Worm (Caenorhabditis elegans) whole organism, mixed stage, embryonic: Measurements from ENCODE around the gene C26B9.2.

Experiments used
- M03D4.4 ChIP-seq: sonication (generic microtip); optimal IDR thresholded peaks from 2 replicates; lab custom pipeline; 2017; ENCODE audit warnings: mild to moderate bottlenecking, missing genetic modification characterization, missing compliant biosample characterization
- bed-3 ChIP-seq: fragments of 200-800 bp; sonication (Bioruptor generic); optimal IDR thresholded peaks from 3 replicates; lab custom pipeline; 2018; ENCODE audit warnings: mild to moderate bottlenecking, missing genetic modification characterization, moderate library complexity, missing compliant biosample characterization
- blmp-1 ChIP-seq: fragments of 150-350 bp; optimal IDR thresholded peaks from 2 replicates; lab custom pipeline; 2014; ENCODE audit warnings: missing biosample characterization, missing genetic modification characterization
- ceh-43 ChIP-seq: fragments of 200-800 bp; sonication (Bioruptor generic); optimal IDR thresholded peaks from 2 replicates; lab custom pipeline; 2018; ENCODE audit warnings: mild to moderate bottlenecking, missing genetic modification characterization, moderate library complexity, missing compliant biosample characterization
- ceh-83 ChIP-seq: fragments of 200-800 bp; sonication (Bioruptor generic); optimal IDR thresholded peaks from 2 replicates; lab custom pipeline; 2018; ENCODE audit warnings: mild to moderate bottlenecking, missing genetic modification characterization, missing compliant biosample characterization
- cnd-1 ChIP-seq: fragments of 200-800 bp; sonication (Bioruptor generic); optimal IDR thresholded peaks from 2 replicates; lab custom pipeline; 2018; ENCODE audit warnings: mild to moderate bottlenecking, missing genetic modification characterization, missing compliant biosample characterization
- drap-1 ChIP-seq: fragments of 200-800 bp; sonication (Bioruptor generic); optimal IDR thresholded peaks from 3 replicates; lab custom pipeline; 2018; ENCODE audit warnings: mild to moderate bottlenecking, missing genetic modification characterization, missing compliant biosample characterization
- elt-3 ChIP-seq: fragments of 150-350 bp; optimal IDR thresholded peaks from 2 replicates; lab custom pipeline; 2014; ENCODE audit warnings: missing biosample characterization, missing genetic modification characterization
- flh-1 ChIP-seq: fragments of 200-800 bp; sonication (Bioruptor generic); optimal IDR thresholded peaks from 2 replicates; lab custom pipeline; 2018; ENCODE audit warnings: mild to moderate bottlenecking, missing genetic modification characterization, moderate library complexity, missing compliant biosample characterization
- ham-2 ChIP-seq: fragments of 200-800 bp; sonication (Bioruptor generic); optimal IDR thresholded peaks from 2 replicates; lab custom pipeline; 2018; ENCODE audit warnings: mild to moderate bottlenecking, missing genetic modification characterization, missing compliant biosample characterization
- hlh-1 ChIP-seq: fragments of 150-350 bp; optimal IDR thresholded peaks from 2 replicates; lab custom pipeline; 2014; ENCODE audit warnings: missing biosample characterization, missing genetic modification reagents, missing genetic modification characterization
- lin-13 ChIP-seq: fragments of 150-350 bp; optimal IDR thresholded peaks from 2 replicates; lab custom pipeline; 2014; ENCODE audit warnings: missing biosample characterization, missing genetic modification characterization
- lin-32 ChIP-seq: fragments of 200-800 bp; sonication (Bioruptor generic); optimal IDR thresholded peaks from 2 replicates; lab custom pipeline; 2018; ENCODE audit warnings: mild to moderate bottlenecking, missing genetic modification characterization, missing compliant biosample characterization
- lsy-2 ChIP-seq: fragments of 150-350 bp; optimal IDR thresholded peaks from 2 replicates; lab custom pipeline; 2014; ENCODE audit warnings: missing biosample characterization, missing genetic modification characterization
- mab-5 ChIP-seq: fragments of 150-350 bp; optimal IDR thresholded peaks from 2 replicates; lab custom pipeline; 2014; ENCODE audit warnings: missing biosample characterization, missing genetic modification characterization
- mep-1 ChIP-seq: fragments of 150-350 bp; optimal IDR thresholded peaks from 2 replicates; lab custom pipeline; 2017; ENCODE audit warnings: missing biosample characterization, missing genetic modification reagents, missing genetic modification characterization, inconsistent platforms
- mls-2 ChIP-seq: sonication (generic microtip); optimal IDR thresholded peaks from 2 replicates; lab custom pipeline; 2016; ENCODE audit warnings: mild to moderate bottlenecking, missing genetic modification characterization, moderate library complexity, missing compliant biosample characterization
- nhr-12 ChIP-seq: fragments of 150-350 bp; optimal IDR thresholded peaks from 2 replicates; lab custom pipeline; 2014; ENCODE audit warnings: missing biosample characterization, missing genetic modification characterization
- nhr-2 ChIP-seq: fragments of 150-350 bp; optimal IDR thresholded peaks from 2 replicates; lab custom pipeline; 2014; ENCODE audit warnings: missing biosample characterization, missing genetic modification characterization
- nhr-237 ChIP-seq: fragments of 150-350 bp; optimal IDR thresholded peaks from 2 replicates; lab custom pipeline; 2014; ENCODE audit warnings: missing biosample characterization, missing genetic modification characterization
- nhr-28 ChIP-seq: fragments of 150-350 bp; optimal IDR thresholded peaks from 2 replicates; lab custom pipeline; 2014; ENCODE audit warnings: missing biosample characterization, missing genetic modification characterization
- pha-4 ChIP-seq: fragments of 150-350 bp; optimal IDR thresholded peaks from 2 replicates; lab custom pipeline; 2018; ENCODE audit warnings: missing biosample characterization, missing genetic modification reagents, missing genetic modification characterization
- sem-2 ChIP-seq: fragments of 200-800 bp; sonication (Bioruptor generic); optimal IDR thresholded peaks from 2 replicates; lab custom pipeline; 2018; ENCODE audit warnings: mild to moderate bottlenecking, missing genetic modification characterization, missing compliant biosample characterization
- snpc-4 ChIP-seq: fragments of 150-350 bp; optimal IDR thresholded peaks from 2 replicates; lab custom pipeline; 2014; ENCODE audit warnings: missing biosample characterization, missing genetic modification characterization
- sptf-1 ChIP-seq: sonication (generic microtip); optimal IDR thresholded peaks from 2 replicates; lab custom pipeline; 2017; ENCODE audit warnings: mild to moderate bottlenecking, missing genetic modification characterization, moderate library complexity, missing compliant biosample characterization
- tbx-8 ChIP-seq: fragments of 200-800 bp; sonication (Bioruptor generic); optimal IDR thresholded peaks from 2 replicates; lab custom pipeline; 2018; ENCODE audit warnings: mild to moderate bottlenecking, missing genetic modification characterization, moderate library complexity, missing compliant biosample characterization
- unc-120 ChIP-seq: sonication (generic microtip); optimal IDR thresholded peaks from 2 replicates; lab custom pipeline; 2017; ENCODE audit warnings: missing genetic modification characterization, missing compliant biosample characterization; ENCODE audit not compliant: poor library complexity, severe bottlenecking
- unc-39 ChIP-seq: fragments of 150-350 bp; optimal IDR thresholded peaks from 2 replicates; lab custom pipeline; 2014; ENCODE audit warnings: missing biosample characterization, missing genetic modification characterization
- zip-8 ChIP-seq: fragments of 150-350 bp; optimal IDR thresholded peaks from 2 replicates; lab custom pipeline; 2014; ENCODE audit warnings: missing biosample characterization, missing genetic modification characterization
- ztf-11 ChIP-seq: fragments of 150-350 bp; optimal IDR thresholded peaks from 2 replicates; lab custom pipeline; 2014; ENCODE audit warnings: missing biosample characterization, missing genetic modification characterization

Gene C26B9.2

DNA sequence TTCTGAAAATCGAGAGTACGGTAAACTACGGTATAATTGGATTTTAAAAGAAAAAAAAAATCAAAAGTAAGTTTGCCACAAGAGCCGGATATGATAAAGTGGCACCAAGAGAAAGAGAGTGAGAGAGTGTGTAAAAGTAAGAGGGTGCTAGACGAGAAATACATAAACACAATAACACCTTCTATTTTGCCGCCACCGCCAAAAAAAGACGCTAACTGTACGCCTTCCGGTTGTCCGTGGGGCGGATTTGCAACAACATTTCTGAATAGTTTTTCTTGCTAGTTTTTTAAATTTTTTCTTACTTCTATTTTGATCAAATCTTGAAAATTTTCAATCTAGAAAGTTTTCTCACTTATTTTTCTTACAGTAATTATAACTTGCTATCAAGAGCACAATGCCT lies 32.6 kb downstream of the C26B9.2 start, which contains the start of gene F35C8.8:
Gene F35C8.8, minus strand, starts transcription at position 2 of the 400 bp plus-strand sequence.
- TF ChIP-seq tbx-8 (GFP tag; lab: Kevin White, UChicago): no peak
- TF ChIP-seq flh-1 (GFP tag; lab: Kevin White, UChicago): no peak

ce11 chrX:5373597-5373996 lies 33.6 kb downstream of the C26B9.2 start:
- TF ChIP-seq nhr-2 (tag; lab: Kevin White, UChicago): no peak
- no peak for TF ChIP-seq lsy-2 (tag; lab: Kevin White, UChicago)
- TF ChIP-seq drap-1 (GFP tag; lab: Kevin White, UChicago): no peak
- TF ChIP-seq sptf-1: no peak
- TF ChIP-seq mls-2: no peak
- TF ChIP-seq pha-4: no peak
- no peak for TF ChIP-seq sem-2 (GFP tag; lab: Kevin White, UChicago)
- TF ChIP-seq unc-120 (tag; lab: Kevin White, UChicago): no peak
- TF ChIP-seq zip-8 (tag; lab: Kevin White, UChicago): no peak
- TF ChIP-seq lin-13: no peak
- TF ChIP-seq mep-1 (tag; lab: Kevin White, UChicago): no peak
- no peak for TF ChIP-seq tbx-8 (GFP tag; lab: Kevin White, UChicago)
- no peak for TF ChIP-seq elt-3
- TF ChIP-seq ham-2 (GFP tag; lab: Kevin White, UChicago): no peak
- TF ChIP-seq mab-5 (tag; lab: Kevin White, UChicago): no peak
- TF ChIP-seq unc-39: no peak

DNA sequence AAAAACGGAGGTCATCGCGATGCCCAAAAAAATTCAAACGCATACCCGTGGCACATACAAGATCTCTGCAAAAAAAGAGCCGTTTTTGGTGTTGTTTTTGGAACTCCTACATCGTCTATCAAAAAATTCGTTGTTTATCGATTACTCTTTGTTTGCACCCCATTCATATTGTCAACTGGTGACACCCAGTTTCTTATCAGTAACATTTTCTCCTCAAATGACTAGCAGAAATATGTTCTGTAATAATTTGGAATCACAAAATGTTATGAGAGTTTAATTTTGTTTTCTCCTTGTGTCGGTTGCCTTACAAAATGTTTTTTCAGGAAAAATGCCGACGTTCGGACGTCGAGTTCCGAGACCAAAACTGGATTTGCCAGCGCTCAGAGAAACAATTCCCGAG lies 34.8 kb downstream of the C26B9.2 start, which contains the start of gene sek-4:
Gene sek-4, plus strand, starts transcription at position 318 of the 400 bp plus-strand sequence.
- TF ChIP-seq zip-8 (tag; lab: Kevin White, UChicago) (no peak), bed-3 (no peak), mab-5 (tag; lab: Kevin White, UChicago) (no peak), cnd-1 (no peak), unc-39 (no peak), tbx-8 (GFP tag; lab: Kevin White, UChicago) (no peak), lin-32 (no peak), mls-2 (no peak), drap-1 (GFP tag; lab: Kevin White, UChicago) (no peak), nhr-12 (tag; lab: Kevin White, UChicago) (no peak)

DNA sequence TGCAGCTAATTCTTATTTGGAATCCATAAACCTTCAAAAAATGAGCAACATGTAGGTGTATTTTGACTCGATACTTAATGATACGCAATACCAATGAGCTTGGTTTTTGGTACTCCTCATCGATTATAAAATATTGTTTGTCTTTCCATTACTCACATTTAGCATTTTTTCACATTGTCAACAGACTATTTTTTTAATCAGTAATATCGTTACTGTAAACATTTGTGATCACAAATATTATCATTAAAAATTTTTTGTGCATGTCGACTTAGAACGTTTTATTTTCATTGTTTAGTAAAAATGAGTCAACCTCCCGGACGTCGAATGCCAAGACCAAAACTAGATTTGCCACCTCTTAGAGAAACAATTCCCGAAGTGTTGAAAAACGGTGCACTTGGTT lies 37.3 kb downstream of the C26B9.2 start, which contains the start of gene sek-5:
Gene sek-5, plus strand, starts transcription at position 301 of the 400 bp plus-strand sequence.
- TF ChIP-seq ceh-43: no peak
- no peak for TF ChIP-seq ztf-11 (tag; lab: Kevin White, UChicago)
- TF ChIP-seq nhr-28 (tag; lab: Kevin White, UChicago): no peak
- no peak for TF ChIP-seq bed-3
- TF ChIP-seq ceh-83 (GFP tag; lab: Kevin White, UChicago): no peak
- no peak for TF ChIP-seq hlh-1 (tag; lab: Kevin White, UChicago)

ce11 chrX:5382778-5383177 lies 42.8 kb downstream of the C26B9.2 start:
- TF ChIP-seq ceh-83 (GFP tag; lab: Kevin White, UChicago): no peak
- TF ChIP-seq bed-3: no peak
- no peak for TF ChIP-seq elt-3
- no peak for TF ChIP-seq nhr-12 (tag; lab: Kevin White, UChicago)
- no peak for TF ChIP-seq snpc-4 (tag; lab: Kevin White, UChicago)
- TF ChIP-seq pha-4: no peak
- no peak for TF ChIP-seq ham-2 (GFP tag; lab: Kevin White, UChicago)
- no peak for TF ChIP-seq mls-2
- TF ChIP-seq lin-32: no peak
- TF ChIP-seq mab-5 (tag; lab: Kevin White, UChicago): no peak

DNA sequence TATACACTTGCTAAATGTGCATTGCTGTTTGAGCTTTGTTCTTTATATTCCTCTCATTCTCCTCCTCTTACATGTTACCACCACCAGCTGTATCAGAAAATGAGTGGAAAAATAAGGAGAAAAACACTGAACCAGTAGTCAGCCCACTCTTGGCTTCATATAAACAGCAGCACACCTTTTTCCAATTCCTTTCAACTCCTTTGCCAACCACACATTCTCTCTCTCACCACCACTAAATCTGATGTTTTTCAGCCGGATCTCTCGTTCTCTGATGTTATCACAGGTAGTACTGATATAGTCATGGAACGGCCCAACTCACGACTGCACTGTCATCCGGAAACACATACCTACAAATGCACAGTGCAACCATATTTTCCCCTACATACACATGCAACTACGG lies 46.6 kb downstream of the C26B9.2 start, which contains the start of gene kcnl-3:
Gene kcnl-3, plus strand, starts transcription at position 301 of the 400 bp plus-strand sequence.
- TF ChIP-seq drap-1 (GFP tag; lab: Kevin White, UChicago) (no peak), bed-3 (no peak), nhr-237 (tag; lab: Kevin White, UChicago) (no peak), tbx-8 (GFP tag; lab: Kevin White, UChicago) (no peak), M03D4.4 (tag; lab: Kevin White, UChicago) (no peak), hlh-1 (tag; lab: Kevin White, UChicago) (no peak), sem-2 (GFP tag; lab: Kevin White, UChicago) (no peak), mls-2 (no peak), unc-120 (tag; lab: Kevin White, UChicago) (no peak), mab-5 (tag; lab: Kevin White, UChicago) (no peak), lsy-2 (tag; lab: Kevin White, UChicago) (no peak), zip-8 (tag; lab: Kevin White, UChicago) (no peak), mep-1 (tag; lab: Kevin White, UChicago) (no peak), sptf-1 (no peak), blmp-1 (tag; lab: Kevin White, UChicago) (no peak), pha-4 (no peak), nhr-12 (tag; lab: Kevin White, UChicago) (no peak)
